Worm (Caenorhabditis elegans) whole organism, young adult: ENCODE data around the gene R03G8.6.

Experiments used
- B0019.2 ChIP-seq: fragments of 200-800 bp; sonication (Bioruptor generic); conservative IDR thresholded peaks from 2 replicates; pipeline ENCODE4 v1.3.6; 2022; ENCODE audit warnings: missing genetic modification reagents, missing genetic modification characterization, missing compliant biosample characterization
- C17E4.6 ChIP-seq: fragments of 200-800 bp; sonication (Bioruptor generic); IDR thresholded peaks from 2 replicates; pipeline ENCODE4 v1.3.6; 2022; ENCODE audit warnings: missing genetic modification reagents, missing genetic modification characterization, missing compliant biosample characterization
- Y53F4B.3 ChIP-seq: fragments of 200-800 bp; sonication (Bioruptor generic); IDR thresholded peaks from 2 replicates; pipeline ENCODE4 v1.3.6; 2022; ENCODE audit warnings: missing genetic modification reagents, missing genetic modification characterization, missing compliant biosample characterization
- Y56A3A.18 ChIP-seq: fragments of 200-800 bp; sonication (Bioruptor generic); IDR thresholded peaks from 2 replicates; pipeline ENCODE4 v1.3.6; 2022; ENCODE audit warnings: missing genetic modification reagents, missing genetic modification characterization, missing compliant biosample characterization
- ekl-4 ChIP-seq: fragments of 200-800 bp; sonication (Bioruptor generic); IDR thresholded peaks from 2 replicates; pipeline ENCODE4 v1.3.6; 2022; ENCODE audit warnings: missing genetic modification reagents, missing genetic modification characterization, missing compliant biosample characterization
- hmg-1.2 ChIP-seq: fragments of 200-800 bp; sonication (Bioruptor generic); IDR thresholded peaks from 2 replicates; pipeline ENCODE4 v1.3.6; 2022; ENCODE audit warnings: missing genetic modification reagents, missing genetic modification characterization, missing compliant biosample characterization
- lin-26 ChIP-seq: fragments of 200-800 bp; sonication (Bioruptor generic); IDR thresholded peaks from 2 replicates; pipeline ENCODE4 v1.3.6; 2022; ENCODE audit warnings: missing genetic modification reagents, missing genetic modification characterization, missing compliant biosample characterization
- nfya-1 ChIP-seq: sonication (generic microtip); optimal IDR thresholded peaks from 2 replicates; lab custom pipeline; 2017; ENCODE audit warnings: antibody characterized with exemption, missing compliant biosample characterization, missing genetic modification characterization, borderline replicate concordance; ENCODE audit not compliant: insufficient read depth
- nhr-80 ChIP-seq: sonication (generic microtip); optimal IDR thresholded peaks from 2 replicates; lab custom pipeline; 2016; ENCODE audit warnings: missing genetic modification characterization, missing compliant biosample characterization
- snpc-4 ChIP-seq, 5 experiments: fragments of 150-350 bp in 1 of 5; sonication (generic microtip) in 4 of 5; optimal IDR thresholded peaks; 2 replicates each; lab custom pipeline; 2014 to 2018; ENCODE audit warnings: missing genetic modification characterization in 5 of 5, missing biosample characterization in 3 of 5, antibody characterized with exemption in 2 of 5, mild to moderate bottlenecking in 2 of 5, missing compliant biosample characterization in 2 of 5, missing genotype in 2 of 5, moderate library complexity in 2 of 5, missing genetic modification reagents in 1 of 5
- unc-130 ChIP-seq: sonication (generic microtip); optimal IDR thresholded peaks from 2 replicates; lab custom pipeline; 2016; ENCODE audit warnings: missing genetic modification reagents, missing genetic modification characterization, missing compliant biosample characterization
- ztf-18 ChIP-seq: sonication (generic microtip); optimal IDR thresholded peaks from 2 replicates; lab custom pipeline; 2016; ENCODE audit warnings: missing genotype, mild to moderate bottlenecking, missing genetic modification characterization, missing compliant biosample characterization

DNA sequence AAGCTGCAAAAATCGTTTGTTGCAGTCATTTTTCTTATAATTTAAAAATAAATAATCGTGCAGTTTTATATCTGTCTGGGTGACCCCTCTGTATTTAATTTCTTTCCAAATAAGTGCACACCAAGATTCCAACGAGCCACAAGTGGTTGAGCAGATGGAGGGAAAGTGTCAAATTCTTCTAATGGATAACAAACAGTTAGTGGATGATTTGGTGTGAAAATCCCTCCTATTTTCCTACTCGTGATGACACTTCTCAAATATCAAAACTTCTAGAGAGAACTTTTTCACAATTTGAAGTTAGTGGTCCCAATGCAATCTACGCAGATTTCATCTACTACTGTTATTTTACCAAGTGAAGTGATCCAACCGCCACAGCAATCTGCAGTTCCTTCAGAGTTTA, 25.9 kb downstream of the R03G8.6 start, which contains the start of gene ceh-28:
- TF ChIP-seq nfya-1: no peak
- no peak for TF ChIP-seq ztf-18 (tag; lab: Kevin White, UChicago)
- no peak for TF ChIP-seq C17E4.6
- no peak for TF ChIP-seq ekl-4 (GFP tag; lab: Robert Waterston, UW)
- no peak for TF ChIP-seq B0019.2 (GFP tag; lab: Robert Waterston, UW)
- no peak for TF ChIP-seq hmg-1.2 (GFP tag; lab: Robert Waterston, UW)
- TF ChIP-seq snpc-4 (GFP tag; optimal IDR thresholded peaks at IDR 0.05; lab: Kevin White, UChicago): no peak
- no peak for TF ChIP-seq snpc-4 (tag; optimal IDR thresholded peaks at IDR 0.05; lab: Kevin White, UChicago)
- TF ChIP-seq Y56A3A.18: no peak
- no peak for TF ChIP-seq lin-26 (GFP tag; lab: Robert Waterston, UW)
- TF ChIP-seq nhr-80 (tag; lab: Kevin White, UChicago): no peak
- TF ChIP-seq unc-130 (GFP tag; lab: Kevin White, UChicago): no peak
- no peak for TF ChIP-seq Y53F4B.3 (GFP tag; lab: Robert Waterston, UW)
